Worm (Caenorhabditis elegans) whole organism, L1 larva: Measurements from ENCODE around the gene H42K12.3.
A peak's percentile ranks its signal among the peaks of the same experiment; 100 is the strongest.

Experiments used
- alr-1 ChIP-seq: fragments of 200-800 bp; sonication (Bioruptor generic); optimal IDR thresholded peaks from 2 replicates; lab custom pipeline; 2018; ENCODE audit warnings: borderline replicate concordance, mild to moderate bottlenecking, missing genetic modification characterization, missing compliant biosample characterization
- ceh-82 ChIP-seq, 3 experiments: fragments of 150-350 bp in 1 of 3; sonication (generic microtip) in 2 of 3; optimal IDR thresholded peaks; 2 replicates each; lab custom pipeline; 2014 to 2017; ENCODE audit warnings: missing biosample characterization in 3 of 3, missing genetic modification characterization in 3 of 3
- ceh-90 ChIP-seq: sonication (generic microtip); optimal IDR thresholded peaks from 2 replicates; lab custom pipeline; 2016; ENCODE audit warnings: missing genetic modification characterization, missing compliant biosample characterization
- ces-1 ChIP-seq: fragments of 150-350 bp; optimal IDR thresholded peaks from 2 replicates; lab custom pipeline; 2014; ENCODE audit warnings: missing biosample characterization, missing genetic modification reagents, missing genetic modification characterization
- egl-27 ChIP-seq, 2 experiments: fragments of 150-350 bp in 1 of 2; sonication (generic microtip); optimal IDR thresholded peaks; 3 replicates each; lab custom pipeline; 2017 to 2018; ENCODE audit warnings: missing biosample characterization in 2 of 2, missing genetic modification characterization in 2 of 2, missing genetic modification reagents in 2 of 2
- elt-2 ChIP-seq: sonication (generic microtip); optimal IDR thresholded peaks from 2 replicates; lab custom pipeline; 2016; ENCODE audit warnings: missing genetic modification characterization, mild to moderate bottlenecking, inconsistent platforms, missing compliant biosample characterization, missing genetic modification reagents
- fkh-10 ChIP-seq: sonication (generic microtip); optimal IDR thresholded peaks from 2 replicates; lab custom pipeline; 2017; ENCODE audit warnings: missing biosample characterization, missing genetic modification reagents, missing genetic modification characterization
- fkh-8 ChIP-seq: sonication (generic microtip); optimal IDR thresholded peaks from 2 replicates; lab custom pipeline; 2016; ENCODE audit warnings: mild to moderate bottlenecking, missing genetic modification characterization, missing compliant biosample characterization
- fos-1 ChIP-seq: fragments of 150-350 bp; optimal IDR thresholded peaks from 2 replicates; lab custom pipeline; 2014; ENCODE audit warnings: missing biosample characterization, missing genetic modification characterization
- grh-1 ChIP-seq: fragments of 200-800 bp; sonication (Bioruptor generic); IDR thresholded peaks from 2 replicates; pipeline ENCODE4 v1.3.6; 2022; ENCODE audit warnings: missing genetic modification reagents, missing genetic modification characterization, missing compliant biosample characterization
- hlh-4 ChIP-seq: sonication (generic microtip); optimal IDR thresholded peaks from 2 replicates; lab custom pipeline; 2016; ENCODE audit warnings: mild to moderate bottlenecking, missing genetic modification characterization, missing compliant biosample characterization
- lin-13 ChIP-seq: fragments of 150-350 bp; optimal IDR thresholded peaks from 2 replicates; lab custom pipeline; 2014; ENCODE audit warnings: missing biosample characterization, missing genetic modification reagents, missing genetic modification characterization
- lin-14 ChIP-seq: fragments of 200-800 bp; sonication (Bioruptor generic); optimal IDR thresholded peaks from 2 replicates; lab custom pipeline; 2018; ENCODE audit warnings: mild to moderate bottlenecking, missing genetic modification characterization, moderate library complexity, missing compliant biosample characterization
- lin-15B ChIP-seq: fragments of 150-350 bp; sonication (generic microtip); optimal IDR thresholded peaks from 3 replicates; lab custom pipeline; 2014; ENCODE audit warnings: missing biosample characterization, missing genetic modification characterization
- lin-35 ChIP-seq, 2 experiments: fragments of 150-350 bp; optimal IDR thresholded peaks; 2 replicates each; lab custom pipeline; 2014; ENCODE audit warnings: missing biosample characterization in 2 of 2, missing genetic modification characterization in 2 of 2, missing genetic modification reagents in 2 of 2
- lin-39 ChIP-seq: fragments of 150-350 bp; optimal IDR thresholded peaks from 2 replicates; lab custom pipeline; 2014; ENCODE audit warnings: missing biosample characterization, missing genetic modification reagents, missing genetic modification characterization
- mdl-1 ChIP-seq, 2 experiments: fragments of 150-350 bp; optimal IDR thresholded peaks; 2 replicates each; lab custom pipeline; 2014 to 2017; ENCODE audit warnings: missing biosample characterization in 2 of 2, missing genetic modification characterization in 2 of 2, inconsistent platforms in 1 of 2
- mef-2 ChIP-seq: fragments of 150-350 bp; optimal IDR thresholded peaks from 2 replicates; lab custom pipeline; 2014; ENCODE audit warnings: missing biosample characterization, missing genetic modification characterization
- mep-1 ChIP-seq: fragments of 150-350 bp; optimal IDR thresholded peaks from 2 replicates; lab custom pipeline; 2014; ENCODE audit warnings: missing biosample characterization, missing genetic modification characterization
- nhr-19 ChIP-seq: fragments of 200-800 bp; sonication (Bioruptor generic); conservative IDR thresholded peaks from 2 replicates; pipeline ENCODE4 v1.3.6; 2022; ENCODE audit warnings: missing genetic modification characterization, missing compliant biosample characterization
- nhr-20 ChIP-seq: sonication (generic microtip); optimal IDR thresholded peaks from 2 replicates; lab custom pipeline; 2016; ENCODE audit warnings: mild to moderate bottlenecking, missing genetic modification characterization, missing compliant biosample characterization
- nhr-237 ChIP-seq: fragments of 150-350 bp; optimal IDR thresholded peaks from 2 replicates; lab custom pipeline; 2014; ENCODE audit warnings: missing biosample characterization, missing genetic modification characterization
- nhr-76 ChIP-seq: sonication (generic microtip); optimal IDR thresholded peaks from 2 replicates; lab custom pipeline; 2017; ENCODE audit warnings: missing biosample characterization, missing genetic modification characterization
- nhr-84 ChIP-seq: sonication (generic microtip); optimal IDR thresholded peaks from 2 replicates; lab custom pipeline; 2017; ENCODE audit warnings: missing biosample characterization, missing genetic modification characterization
- nhr-90 ChIP-seq: sonication (generic microtip); optimal IDR thresholded peaks from 2 replicates; lab custom pipeline; 2016; ENCODE audit warnings: mild to moderate bottlenecking, missing genetic modification characterization, missing compliant biosample characterization; ENCODE audit not compliant: poor library complexity
- pqm-1 ChIP-seq: sonication (generic microtip); optimal IDR thresholded peaks from 3 replicates; lab custom pipeline; 2017; ENCODE audit warnings: missing biosample characterization, missing genetic modification characterization
- sup-37 ChIP-seq: fragments of 200-800 bp; sonication (Bioruptor generic); optimal IDR thresholded peaks from 2 replicates; lab custom pipeline; 2018; ENCODE audit warnings: mild to moderate bottlenecking, missing genetic modification characterization, missing compliant biosample characterization
- swsn-7 ChIP-seq: sonication (generic microtip); optimal IDR thresholded peaks from 2 replicates; lab custom pipeline; 2016; ENCODE audit warnings: missing genetic modification characterization, missing compliant biosample characterization
- tlp-1 ChIP-seq: fragments of 150-350 bp; optimal IDR thresholded peaks from 2 replicates; lab custom pipeline; 2014; ENCODE audit warnings: missing biosample characterization, missing genetic modification characterization
- unc-130 ChIP-seq: fragments of 150-350 bp; optimal IDR thresholded peaks from 2 replicates; lab custom pipeline; 2017; ENCODE audit warnings: missing biosample characterization, missing genetic modification characterization, inconsistent platforms
- unc-30 ChIP-seq: sonication (generic microtip); optimal IDR thresholded peaks from 2 replicates; lab custom pipeline; 2017; ENCODE audit warnings: missing biosample characterization, missing genetic modification characterization
- unc-98 ChIP-seq: fragments of 200-800 bp; sonication (Bioruptor generic); IDR thresholded peaks from 2 replicates; pipeline ENCODE4 v1.3.6; 2022; ENCODE audit warnings: missing genetic modification characterization, missing compliant biosample characterization
- xbp-1 ChIP-seq: sonication (generic microtip); optimal IDR thresholded peaks from 2 replicates; lab custom pipeline; 2016; ENCODE audit warnings: missing genetic modification characterization, missing compliant biosample characterization
- ztf-11 ChIP-seq, 2 experiments: sonication (generic microtip); optimal IDR thresholded peaks; 2 replicates each; lab custom pipeline; 2016 to 2017; ENCODE audit warnings: missing genetic modification characterization in 2 of 2, missing biosample characterization in 1 of 2, missing compliant biosample characterization in 1 of 2

H42K12.3 gene

ce11 chrX:1272539-1272938, 38.7 kb upstream of the H42K12.3 start, which contains the start of gene C52B11.5:
C52B11.5 (plus strand) TSS chrX:1272788.
- peak; percentile 82 for TF ChIP-seq elt-2
- peak; percentile 89 for TF ChIP-seq pqm-1 (tag; lab: Kevin White, UChicago)
- no peak for TF ChIP-seq tlp-1 (tag; lab: Kevin White, UChicago)
- TF ChIP-seq lin-35 (GFP tag; optimal IDR thresholded peaks at IDR 0.05; lab: Kevin White, UChicago): peak in 1 of 2 experiments; percentile 27
- TF ChIP-seq mef-2 (tag; lab: Kevin White, UChicago): no peak
- TF ChIP-seq nhr-84 (tag; lab: Kevin White, UChicago): no peak
- no peak for TF ChIP-seq ces-1 (GFP tag; lab: Kevin White, UChicago)
- TF ChIP-seq lin-14 (GFP tag; lab: Kevin White, UChicago): peak; percentile 6
- no peak for TF ChIP-seq unc-98 (GFP tag; lab: Robert Waterston, UW)
- TF ChIP-seq hlh-4 (tag; lab: Kevin White, UChicago): no peak

ce11 chrX:1292894-1293293, 18.3 kb upstream of the H42K12.3 start:
- no peak for TF ChIP-seq ztf-11 (tag; optimal IDR thresholded peaks at IDR 0.05; lab: Kevin White, UChicago)
- TF ChIP-seq lin-39 (tag; lab: Kevin White, UChicago): no peak
- TF ChIP-seq unc-130 (tag; lab: Kevin White, UChicago): no peak
- TF ChIP-seq nhr-19 (GFP tag; lab: Robert Waterston, UW): no peak
- no peak for TF ChIP-seq swsn-7 (tag; lab: Kevin White, UChicago)
- TF ChIP-seq nhr-90 (tag; lab: Kevin White, UChicago): no peak
- TF ChIP-seq mdl-1 (tag; optimal IDR thresholded peaks at IDR 0.05; lab: Kevin White, UChicago): no peak
- TF ChIP-seq mep-1 (tag; lab: Kevin White, UChicago): no peak
- TF ChIP-seq nhr-20 (tag; lab: Kevin White, UChicago): no peak
- no peak for TF ChIP-seq ceh-82 (tag; optimal IDR thresholded peaks at IDR 0.05; lab: Kevin White, UChicago)

ce11 chrX:1293471-1293870, 17.7 kb upstream of the H42K12.3 start:
- peak; percentile 16 for TF ChIP-seq lin-14 (GFP tag; lab: Kevin White, UChicago)
- no peak for TF ChIP-seq lin-13 (GFP tag; lab: Kevin White, UChicago)

- peak; percentile 4 for TF ChIP-seq fkh-10 (GFP tag; lab: Kevin White, UChicago)
- no peak for TF ChIP-seq nhr-76
- TF ChIP-seq lin-14 (GFP tag; lab: Kevin White, UChicago): peak; percentile 51
Measured at ce11 chrX:1294607-1295303, 16.4 kb upstream of the H42K12.3 start, which contains the start of gene dop-4. dop-4 (plus strand) TSS chrX:1295253.

ce11 chrX:1295713-1296112, 15.5 kb upstream of the H42K12.3 start:
- TF ChIP-seq sup-37 (GFP tag; lab: Kevin White, UChicago) (no peak), xbp-1 (no peak), grh-1 (GFP tag; lab: Robert Waterston, UW) (no peak), ceh-90 (tag; lab: Kevin White, UChicago) (no peak), alr-1 (tag; lab: Kevin White, UChicago) (no peak), nhr-237 (no peak)
- TF ChIP-seq, all 84 proteins: peak for 0

- TF ChIP-seq egl-27 (tag; optimal IDR thresholded peaks at IDR 0.05; lab: Kevin White, UChicago): no peak
- TF ChIP-seq lin-14 (GFP tag; lab: Kevin White, UChicago): peak; percentile 18
- peak; percentile 16 for TF ChIP-seq fkh-8 (tag; lab: Kevin White, UChicago)
- no peak for TF ChIP-seq fos-1 (tag; lab: Kevin White, UChicago)
- TF ChIP-seq lin-15B (tag; lab: Kevin White, UChicago): no peak
- TF ChIP-seq unc-30 (tag; lab: Kevin White, UChicago): no peak
Measured at ce11 chrX:1299849-1300248, 11.3 kb upstream of the H42K12.3 start, which contains the start of gene inso-1. inso-1 (plus strand) TSS chrX:1300149.
